Worm (Caenorhabditis elegans) whole organism, young adult: ENCODE data around the gene rack-1.

ENCODE experiments used
- B0035.1 ChIP-seq: sonication (generic microtip); optimal IDR thresholded peaks from 2 replicates; lab custom pipeline; 2016; ENCODE audit warnings: missing genetic modification characterization, mild to moderate bottlenecking, missing compliant biosample characterization, missing genotype, missing genetic modification reagents
- B0336.3 ChIP-seq: fragments of 200-800 bp; sonication (Bioruptor generic); IDR thresholded peaks from 2 replicates; pipeline ENCODE4 v1.3.6; 2022; ENCODE audit warnings: missing genetic modification characterization, missing compliant biosample characterization
- F10E7.11 ChIP-seq: sonication (generic microtip); optimal IDR thresholded peaks from 2 replicates; lab custom pipeline; 2017; ENCODE audit warnings: mild to moderate bottlenecking, missing genetic modification characterization, moderate library complexity, missing compliant biosample characterization
- F23B12.7 ChIP-seq: sonication (generic microtip); optimal IDR thresholded peaks from 2 replicates; lab custom pipeline; 2017; ENCODE audit warnings: missing genetic modification characterization, mild to moderate bottlenecking, missing compliant biosample characterization, antibody characterized with exemption, moderate library complexity; ENCODE audit not compliant: insufficient read depth
- F39B2.1 ChIP-seq: fragments of 200-800 bp; sonication (Bioruptor generic); IDR thresholded peaks from 2 replicates; pipeline ENCODE4 v1.3.6; 2022; ENCODE audit warnings: missing genetic modification reagents, missing genetic modification characterization, missing compliant biosample characterization
- F49E8.2 ChIP-seq: sonication (generic microtip); optimal IDR thresholded peaks from 3 replicates; lab custom pipeline; 2017; ENCODE audit warnings: missing genetic modification characterization, mild to moderate bottlenecking, missing compliant biosample characterization, antibody characterized with exemption, moderate library complexity; ENCODE audit not compliant: insufficient read depth
- F52B5.7 ChIP-seq: sonication (generic microtip); optimal IDR thresholded peaks from 2 replicates; lab custom pipeline; 2016; ENCODE audit warnings: mild to moderate bottlenecking, missing genetic modification characterization, missing compliant biosample characterization
- F57A8.1 ChIP-seq: fragments of 200-800 bp; sonication (Bioruptor generic); optimal IDR thresholded peaks from 2 replicates; lab custom pipeline; 2018; ENCODE audit warnings: mild to moderate bottlenecking, missing genetic modification characterization, moderate library complexity, missing compliant biosample characterization
- F57C9.4 ChIP-seq: sonication (generic microtip); optimal IDR thresholded peaks from 2 replicates; lab custom pipeline; 2017; ENCODE audit warnings: mild to moderate bottlenecking, missing genetic modification characterization, missing compliant biosample characterization
- Y53F4B.3 ChIP-seq: fragments of 200-800 bp; sonication (Bioruptor generic); IDR thresholded peaks from 2 replicates; pipeline ENCODE4 v1.3.6; 2022; ENCODE audit warnings: missing genetic modification reagents, missing genetic modification characterization, missing compliant biosample characterization
- Y79H2A.3 ChIP-seq: fragments of 200-800 bp; sonication (Bioruptor generic); conservative IDR thresholded peaks from 2 replicates; pipeline ENCODE4 v1.3.6; 2022; ENCODE audit warnings: missing genetic modification reagents, missing genetic modification characterization, missing compliant biosample characterization
- Y95B8A.8 ChIP-seq: fragments of 200-800 bp; sonication (Bioruptor generic); IDR thresholded peaks from 2 replicates; pipeline ENCODE4 v1.3.6; 2022; ENCODE audit warnings: missing genetic modification reagents, missing genetic modification characterization, missing compliant biosample characterization
- ZK185.1 ChIP-seq: sonication (generic microtip); optimal IDR thresholded peaks from 2 replicates; lab custom pipeline; 2016; ENCODE audit warnings: mild to moderate bottlenecking, missing genetic modification characterization, missing compliant biosample characterization; ENCODE audit not compliant: poor library complexity, severe bottlenecking
- aptf-2 ChIP-seq: fragments of 200-800 bp; sonication (Bioruptor generic); conservative IDR thresholded peaks from 2 replicates; pipeline ENCODE4 v1.3.6; 2022; ENCODE audit warnings: missing genetic modification reagents, missing genetic modification characterization, missing compliant biosample characterization
- aptf-3 ChIP-seq: fragments of 200-800 bp; sonication (Bioruptor generic); IDR thresholded peaks from 2 replicates; pipeline ENCODE4 v1.3.6; 2022; ENCODE audit warnings: missing genetic modification characterization, missing compliant biosample characterization
- bed-1 ChIP-seq: fragments of 200-800 bp; sonication (Bioruptor generic); IDR thresholded peaks from 2 replicates; pipeline ENCODE4 v1.3.6; 2022; ENCODE audit warnings: missing genetic modification reagents, missing genetic modification characterization, missing compliant biosample characterization
- bed-2 ChIP-seq: fragments of 200-800 bp; sonication (Bioruptor generic); IDR thresholded peaks from 2 replicates; pipeline ENCODE4 v1.3.6; 2022; ENCODE audit warnings: missing genetic modification reagents, missing genetic modification characterization, missing compliant biosample characterization
- ccch-3 ChIP-seq: fragments of 200-800 bp; sonication (Bioruptor generic); optimal IDR thresholded peaks from 2 replicates; lab custom pipeline; 2018; ENCODE audit warnings: mild to moderate bottlenecking, missing genetic modification characterization, missing compliant biosample characterization
- ceh-100 ChIP-seq: fragments of 200-800 bp; sonication (Bioruptor generic); IDR thresholded peaks from 2 replicates; pipeline ENCODE4 v1.3.6; 2022; ENCODE audit warnings: missing genetic modification reagents, missing genetic modification characterization, missing compliant biosample characterization
- ceh-27 ChIP-seq: fragments of 200-800 bp; sonication (Bioruptor generic); optimal IDR thresholded peaks from 2 replicates; lab custom pipeline; 2018; ENCODE audit warnings: mild to moderate bottlenecking, missing genetic modification characterization, moderate library complexity, missing compliant biosample characterization
- ceh-40 ChIP-seq: fragments of 200-800 bp; sonication (Bioruptor generic); IDR thresholded peaks from 2 replicates; pipeline ENCODE4 v1.3.6; 2022; ENCODE audit warnings: missing genetic modification characterization, missing compliant biosample characterization
- ceh-58 ChIP-seq: fragments of 200-800 bp; sonication (Bioruptor generic); IDR thresholded peaks from 2 replicates; pipeline ENCODE4 v1.3.6; 2022; ENCODE audit warnings: missing genetic modification characterization, missing compliant biosample characterization
- ceh-79 ChIP-seq: sonication (generic microtip); optimal IDR thresholded peaks from 2 replicates; lab custom pipeline; 2017; ENCODE audit warnings: mild to moderate bottlenecking, missing genetic modification characterization, missing compliant biosample characterization
- dox-1 ChIP-seq: fragments of 200-800 bp; sonication (Bioruptor generic); IDR thresholded peaks from 2 replicates; pipeline ENCODE4 v1.3.6; 2022; ENCODE audit warnings: missing genetic modification reagents, missing genetic modification characterization, missing compliant biosample characterization
- dpff-1 ChIP-seq: sonication (generic microtip); optimal IDR thresholded peaks from 2 replicates; lab custom pipeline; 2017; ENCODE audit warnings: mild to moderate bottlenecking, missing genetic modification characterization, missing compliant biosample characterization
- egl-18 ChIP-seq: fragments of 200-800 bp; sonication (Bioruptor generic); IDR thresholded peaks from 2 replicates; pipeline ENCODE4 v1.3.6; 2022; ENCODE audit warnings: missing genetic modification reagents, missing genetic modification characterization, missing compliant biosample characterization
- ekl-4 ChIP-seq: fragments of 200-800 bp; sonication (Bioruptor generic); IDR thresholded peaks from 2 replicates; pipeline ENCODE4 v1.3.6; 2022; ENCODE audit warnings: missing genetic modification reagents, missing genetic modification characterization, missing compliant biosample characterization
- hmg-20 ChIP-seq: fragments of 200-800 bp; sonication (Bioruptor generic); IDR thresholded peaks from 2 replicates; pipeline ENCODE4 v1.3.6; 2022; ENCODE audit warnings: missing genetic modification reagents, missing genetic modification characterization, missing compliant biosample characterization
- hsf-1 ChIP-seq: fragments of 200-800 bp; sonication (Bioruptor generic); IDR thresholded peaks from 2 replicates; pipeline ENCODE4 v1.3.6; 2022; ENCODE audit warnings: missing genetic modification reagents, missing genetic modification characterization, missing compliant biosample characterization
- let-607 ChIP-seq, 2 experiments: fragments of 200-800 bp in 1 of 2; sonication (Bioruptor generic) in 1 of 2; sonication (generic microtip) in 1 of 2; optimal IDR thresholded peaks; 2 replicates each; lab custom pipeline; 2016 to 2018; ENCODE audit warnings: mild to moderate bottlenecking in 2 of 2, missing compliant biosample characterization in 2 of 2, missing genetic modification characterization in 2 of 2, moderate library complexity in 2 of 2, missing genotype in 1 of 2
- lin-26 ChIP-seq: fragments of 200-800 bp; sonication (Bioruptor generic); IDR thresholded peaks from 2 replicates; pipeline ENCODE4 v1.3.6; 2022; ENCODE audit warnings: missing genetic modification reagents, missing genetic modification characterization, missing compliant biosample characterization
- lin-54 ChIP-seq: fragments of 200-800 bp; sonication (Bioruptor generic); optimal IDR thresholded peaks from 2 replicates; lab custom pipeline; 2018; ENCODE audit warnings: mild to moderate bottlenecking, missing genetic modification characterization, missing compliant biosample characterization
- lir-1 ChIP-seq: fragments of 200-800 bp; sonication (Bioruptor generic); conservative IDR thresholded peaks from 2 replicates; pipeline ENCODE4 v1.3.6; 2022; ENCODE audit warnings: missing genetic modification reagents, missing genetic modification characterization, missing compliant biosample characterization
- lsl-1 ChIP-seq: fragments of 200-800 bp; sonication (Bioruptor generic); optimal IDR thresholded peaks from 2 replicates; lab custom pipeline; 2018; ENCODE audit warnings: mild to moderate bottlenecking, missing genetic modification characterization, moderate library complexity, missing compliant biosample characterization
- madf-6 ChIP-seq: fragments of 200-800 bp; sonication (Bioruptor generic); IDR thresholded peaks from 2 replicates; pipeline ENCODE4 v1.3.6; 2022; ENCODE audit warnings: missing genetic modification reagents, missing genetic modification characterization, missing compliant biosample characterization
- mxl-1 ChIP-seq: sonication (generic microtip); optimal IDR thresholded peaks from 2 replicates; lab custom pipeline; 2016; ENCODE audit warnings: missing genetic modification characterization, missing compliant biosample characterization
- nfyb-1 ChIP-seq: fragments of 200-800 bp; sonication (Bioruptor generic); IDR thresholded peaks from 2 replicates; pipeline ENCODE4 v1.3.6; 2022; ENCODE audit warnings: missing genetic modification reagents, missing genetic modification characterization, missing compliant biosample characterization
- nhr-80 ChIP-seq: sonication (generic microtip); optimal IDR thresholded peaks from 2 replicates; lab custom pipeline; 2016; ENCODE audit warnings: missing genetic modification characterization, missing compliant biosample characterization
- rcor-1 ChIP-seq: fragments of 200-800 bp; sonication (Bioruptor generic); IDR thresholded peaks from 2 replicates; pipeline ENCODE4 v1.3.6; 2022; ENCODE audit warnings: missing genetic modification reagents, missing genetic modification characterization, missing compliant biosample characterization
- rec-8 ChIP-seq, 2 experiments: sonication (generic microtip); optimal IDR thresholded peaks; 2 replicates each; lab custom pipeline; 2016; ENCODE audit warnings: mild to moderate bottlenecking in 2 of 2, missing genetic modification characterization in 2 of 2, missing genetic modification reagents in 2 of 2, missing genotype in 2 of 2, missing biosample characterization in 1 of 2, missing compliant biosample characterization in 1 of 2, moderate library complexity in 1 of 2
- sdz-38 ChIP-seq: sonication (generic microtip); optimal IDR thresholded peaks from 2 replicates; lab custom pipeline; 2016; ENCODE audit warnings: missing genotype, missing genetic modification characterization, missing compliant biosample characterization
- snpc-3.4 ChIP-seq: sonication (generic microtip); optimal IDR thresholded peaks from 2 replicates; lab custom pipeline; 2017; ENCODE audit warnings: missing genetic modification characterization, mild to moderate bottlenecking, missing compliant biosample characterization, antibody characterized with exemption, moderate library complexity, missing genotype, missing genetic modification reagents
- somi-1 ChIP-seq: fragments of 200-800 bp; sonication (Bioruptor generic); optimal IDR thresholded peaks from 2 replicates; lab custom pipeline; 2018; ENCODE audit warnings: mild to moderate bottlenecking, missing genetic modification characterization, missing compliant biosample characterization
- sptf-2 ChIP-seq: fragments of 200-800 bp; sonication (Bioruptor generic); optimal IDR thresholded peaks from 2 replicates; lab custom pipeline; 2018; ENCODE audit warnings: mild to moderate bottlenecking, missing genetic modification characterization, missing compliant biosample characterization
- tlf-1 ChIP-seq: fragments of 200-800 bp; sonication (Bioruptor generic); optimal IDR thresholded peaks from 2 replicates; lab custom pipeline; 2018; ENCODE audit warnings: mild to moderate bottlenecking, missing genetic modification characterization, missing compliant biosample characterization
- unc-62 ChIP-seq: fragments of 150-350 bp; optimal IDR thresholded peaks from 2 replicates; lab custom pipeline; 2014; ENCODE audit warnings: missing biosample characterization, missing genetic modification reagents, missing genetic modification characterization
- ztf-25 ChIP-seq: fragments of 200-800 bp; sonication (Bioruptor generic); IDR thresholded peaks from 2 replicates; pipeline ENCODE4 v1.3.6; 2022; ENCODE audit warnings: missing genetic modification reagents, missing genetic modification characterization, missing compliant biosample characterization
- ztf-26 ChIP-seq: sonication (generic microtip); optimal IDR thresholded peaks from 2 replicates; lab custom pipeline; 2017; ENCODE audit warnings: missing genetic modification characterization, missing compliant biosample characterization
- ztf-6 ChIP-seq: fragments of 200-800 bp; sonication (Bioruptor generic); IDR thresholded peaks from 2 replicates; pipeline ENCODE4 v1.3.6; 2022; ENCODE audit warnings: missing genetic modification reagents, missing genetic modification characterization, missing compliant biosample characterization

rack-1 gene

ce11 chrIV:10177779-10178178 is 1.3 kb downstream of the rack-1 start, which contains the start of gene mspn-1:
Gene mspn-1 (plus strand): TSS chrIV:10177968.
- TF ChIP-seq ceh-58 (GFP tag; lab: Robert Waterston, UW) (no peak), dox-1 (GFP tag; lab: Robert Waterston, UW) (no peak), mxl-1 (tag; lab: Kevin White, UChicago) (no peak), B0035.1 (tag; lab: Kevin White, UChicago) (no peak), nhr-80 (no peak), sptf-2 (GFP tag; lab: Kevin White, UChicago) (no peak), ZK185.1 (tag; lab: Kevin White, UChicago) (no peak), bed-1 (no peak), ceh-27 (GFP tag; lab: Kevin White, UChicago) (no peak), lir-1 (GFP tag; lab: Robert Waterston, UW) (no peak), ztf-25 (no peak), rec-8 (tag; optimal IDR thresholded peaks at IDR 0.05; lab: Kevin White, UChicago) (no peak), ceh-79 (tag; lab: Kevin White, UChicago) (no peak), bed-2 (GFP tag; lab: Robert Waterston, UW) (no peak), F39B2.1 (no peak), madf-6 (GFP tag; lab: Robert Waterston, UW) (peak; percentile 54; the same call in 1 of the 2 replicates), Y79H2A.3 (no peak), lin-54 (peak; percentile 43), Y95B8A.8 (GFP tag; lab: Robert Waterston, UW) (no peak), ztf-6 (no peak), nfyb-1 (GFP tag; lab: Robert Waterston, UW) (no peak), sdz-38 (tag; lab: Kevin White, UChicago) (no peak), Y53F4B.3 (GFP tag; lab: Robert Waterston, UW) (no peak), tlf-1 (GFP tag; lab: Kevin White, UChicago) (peak; percentile 46), B0336.3 (GFP tag; lab: Robert Waterston, UW) (peak; percentile 65; the same call in 1 of the 2 replicates), hmg-20 (GFP tag; lab: Robert Waterston, UW) (no peak), egl-18 (GFP tag; lab: Robert Waterston, UW) (no peak), snpc-3.4 (tag; lab: Kevin White, UChicago) (peak; percentile 8), F57C9.4 (tag; lab: Kevin White, UChicago) (no peak), F10E7.11 (tag; lab: Kevin White, UChicago) (no peak), ccch-3 (GFP tag; lab: Kevin White, UChicago) (no peak), hsf-1 (GFP tag; lab: Robert Waterston, UW) (peak; percentile 61; the same call in 1 of the 2 replicates), unc-62 (no peak), dpff-1 (tag; lab: Kevin White, UChicago) (no peak), aptf-2 (no peak), let-607 (tag; optimal IDR thresholded peaks at IDR 0.05; lab: Kevin White, UChicago) (no peak), rcor-1 (GFP tag; lab: Robert Waterston, UW) (peak; percentile 21; the same call in 1 of the 2 replicates), ztf-26 (tag; lab: Kevin White, UChicago) (no peak), ekl-4 (no peak), F52B5.7 (no peak), ceh-40 (GFP tag; lab: Robert Waterston, UW) (no peak), lin-26 (GFP tag; lab: Robert Waterston, UW) (0 out of 2 replicates have a peak, but pooled peaks have one; percentile 48), aptf-3 (GFP tag; lab: Robert Waterston, UW) (no peak), F49E8.2 (peak; percentile 17), F57A8.1 (GFP tag; lab: Kevin White, UChicago) (no peak), lsl-1 (peak; percentile 16), ceh-100 (GFP tag; lab: Robert Waterston, UW) (no peak), somi-1 (GFP tag; lab: Kevin White, UChicago) (no peak), F23B12.7 (tag; lab: Kevin White, UChicago) (no peak)
